Fruit fly (Drosophila melanogaster) whole organism: ENCODE data around the gene CG17202.

ENCODE experiments used
- CG8478 ChIP-seq: fragments of >200 bp; optimal IDR thresholded peaks from 2 replicates; lab custom pipeline; 2018; ENCODE audit warnings: inconsistent platforms
- Dll ChIP-seq: fragments of >200 bp; optimal IDR thresholded peaks from 2 replicates; lab custom pipeline; 2017
- EcR ChIP-seq, 2 experiments: fragments of >200 bp; optimal IDR thresholded peaks; 2 replicates each; lab custom pipeline; 2017; ENCODE audit warnings: missing biosample characterization in 2 of 2, missing genetic modification characterization in 2 of 2, missing genetic modification reagents in 2 of 2
- pan ChIP-seq: fragments of >200 bp; optimal IDR thresholded peaks from 2 replicates; lab custom pipeline; 2017
- psq ChIP-seq: fragments of >200 bp; optimal IDR thresholded peaks from 2 replicates; lab custom pipeline; 2017
- usp ChIP-seq: fragments of >200 bp; optimal IDR thresholded peaks from 2 replicates; lab custom pipeline; 2017; ENCODE audit warnings: missing biosample characterization, missing genetic modification characterization, mixed read lengths

- no peak for TF ChIP-seq pan (lab: Kevin White, UChicago)
- no peak for TF ChIP-seq psq (lab: Kevin White, UChicago)
- TF ChIP-seq Dll (lab: Kevin White, UChicago): no peak
- no peak for TF ChIP-seq CG8478
- TF ChIP-seq EcR (GFP tag; optimal IDR thresholded peaks at IDR 0.05; lab: Kevin White, UChicago): no peak
- TF ChIP-seq usp (GFP tag; lab: Kevin White, UChicago): no peak
These were observed 16.5 kb downstream of the CG17202 start, which contains the start of the genes CG17207 and CG46427 for dm6 chr3R:12439039-12439400.
